Worm (Caenorhabditis elegans): ENCODE measurements around the gene fum-1.

The fum-1 gene

ce11 chrIII:7495616-7496146, 30.3 kb downstream of the fum-1 start (continued):
- TF ChIP-seq dox-1 (GFP tag; IDR thresholded peaks at IDR 0.05) (no peak), B0019.2 (GFP tag; conservative IDR thresholded peaks at IDR 0.05) (no peak), ZK185.1 (tag; optimal IDR thresholded peaks at IDR 0.05; ENCODE audit: poor library complexity, severe bottlenecking) (peak; percentile 12), rcor-1 (GFP tag; IDR thresholded peaks at IDR 0.05) (0 out of 2 replicates have a peak, but pooled peaks have one; percentile 6), ceh-79 (tag; optimal IDR thresholded peaks at IDR 0.05) (no peak), F49E8.2 (tag; optimal IDR thresholded peaks at IDR 0.05; ENCODE audit: insufficient read depth) (peak; percentile 74)

DNA sequence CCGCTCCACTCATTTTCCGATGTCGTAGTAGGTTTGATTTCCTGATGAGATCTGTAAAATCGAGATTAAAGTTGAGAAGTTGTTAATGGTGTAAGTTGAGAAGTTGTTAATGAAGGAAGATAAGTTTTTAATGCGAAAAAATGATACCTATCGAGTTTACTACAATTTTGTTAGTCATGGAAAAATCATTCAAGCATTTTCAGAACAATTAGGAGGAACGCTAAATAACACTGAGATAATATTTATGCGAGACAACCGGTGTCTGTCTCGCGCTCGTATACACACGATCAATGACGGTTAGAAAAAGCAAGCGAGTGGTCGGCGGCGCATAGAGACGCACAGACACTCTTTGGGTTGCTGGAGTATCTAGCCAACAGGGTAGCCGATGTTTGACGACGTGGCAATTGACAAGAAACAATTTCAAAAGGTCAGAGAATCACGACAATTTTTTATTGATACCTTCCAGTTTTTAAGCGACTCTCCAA, 32.4 kb downstream of the fum-1 start, which contains the start of gene cgh-1:
Gene cgh-1, minus strand, starts transcription at position 51 of the 485 bp plus-strand sequence.
- no peak for TF ChIP-seq F22D6.2 (tag; optimal IDR thresholded peaks at IDR 0.05)
- 0 out of 2 replicates have a peak, but pooled peaks have one; percentile 15 for TF ChIP-seq pbrm-1 (GFP tag; IDR thresholded peaks at IDR 0.05)
- TF ChIP-seq madf-3 (GFP tag; IDR thresholded peaks at IDR 0.05): peak; percentile 69; the same call in 1 of the 2 replicates
- TF ChIP-seq mxl-1 (tag; optimal IDR thresholded peaks at IDR 0.05): no peak
- TF ChIP-seq Y79H2A.3 (GFP tag; conservative IDR thresholded peaks at IDR 0.05): no peak
- no peak for TF ChIP-seq ekl-4 (GFP tag; IDR thresholded peaks at IDR 0.05)
- TF ChIP-seq D2030.7 (GFP tag; IDR thresholded peaks at IDR 0.05): 0 out of 2 replicates have a peak, but pooled peaks have one; percentile 12
- TF ChIP-seq lsl-1 (GFP tag; optimal IDR thresholded peaks at IDR 0.05): peak; percentile 7
- peak; percentile 27 for TF ChIP-seq lin-54 (GFP tag; optimal IDR thresholded peaks at IDR 0.05)
- TF ChIP-seq B0336.3 (GFP tag; IDR thresholded peaks at IDR 0.05): peak; percentile 50; the same call in 1 of the 2 replicates
- no peak for TF ChIP-seq bed-1 (GFP tag; IDR thresholded peaks at IDR 0.05)
- TF ChIP-seq aptf-3 (GFP tag; IDR thresholded peaks at IDR 0.05): 0 out of 2 replicates have a peak, but pooled peaks have one; percentile 12
- TF ChIP-seq F23B12.7 (tag; optimal IDR thresholded peaks at IDR 0.05; ENCODE audit: insufficient read depth): no peak
- TF ChIP-seq tbp1 (GFP tag; optimal IDR thresholded peaks at IDR 0.05): peak; percentile 15
- TF ChIP-seq ceh-40 (GFP tag; IDR thresholded peaks at IDR 0.05): peak; percentile 28; the same call in 1 of the 2 replicates
- no peak for TF ChIP-seq ceh-79 (tag; optimal IDR thresholded peaks at IDR 0.05)
- TF ChIP-seq tbx-9 (tag; optimal IDR thresholded peaks at IDR 0.05; ENCODE audit: borderline replicate concordance): no peak
- no peak for TF ChIP-seq tlf-1 (GFP tag; optimal IDR thresholded peaks at IDR 0.05)
- TF ChIP-seq Y56A3A.18 (GFP tag; IDR thresholded peaks at IDR 0.05): no peak
- TF ChIP-seq nfyb-1 (GFP tag; IDR thresholded peaks at IDR 0.05): peak; percentile 15; the same call in 1 of the 2 replicates

DNA sequence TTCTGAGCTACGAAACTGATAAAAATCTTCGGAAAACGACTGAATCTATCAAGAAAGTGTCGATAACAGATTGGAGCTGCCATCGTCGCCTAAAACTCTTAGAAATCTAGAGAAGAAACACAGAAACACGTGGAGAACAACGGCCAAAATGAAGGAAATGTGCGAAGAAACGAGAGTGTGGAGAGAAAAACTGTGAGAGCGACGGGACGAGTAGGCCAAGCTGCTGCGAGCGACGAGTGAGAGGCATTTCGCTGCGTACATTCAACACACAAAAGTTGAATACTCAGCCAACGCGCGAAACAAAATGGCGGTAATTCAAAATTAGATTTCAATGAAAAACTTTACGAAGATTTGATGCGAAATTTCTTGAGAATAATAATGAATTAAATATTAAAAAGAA, 32.9 kb downstream of the fum-1 start:
- TF ChIP-seq hmg-1.2 (GFP tag; IDR thresholded peaks at IDR 0.05) (peak; percentile 87), mel-28 (tag; optimal IDR thresholded peaks at IDR 0.05; ENCODE audit: borderline replicate concordance) (no peak), ztf-26 (tag; optimal IDR thresholded peaks at IDR 0.05) (peak; percentile 52), F49E8.2 (tag; optimal IDR thresholded peaks at IDR 0.05; ENCODE audit: insufficient read depth) (peak; percentile 27), repo-1 (tag; optimal IDR thresholded peaks at IDR 0.05) (peak; percentile 53), let-607 (tag; optimal IDR thresholded peaks at IDR 0.05) (peak; percentile 96), ZK185.1 (tag; optimal IDR thresholded peaks at IDR 0.05; ENCODE audit: poor library complexity, severe bottlenecking) (peak; percentile 58), unc-62 (GFP tag; optimal IDR thresholded peaks at IDR 0.05) (peak; percentile 8), lin-35 (GFP tag; optimal IDR thresholded peaks at IDR 0.05) (peak; percentile 80 to 94 (median 89)), lir-1 (GFP tag; conservative IDR thresholded peaks at IDR 0.05) (peak; percentile 62; the same call in 1 of the 2 replicates), ets-4 (GFP tag; optimal IDR thresholded peaks at IDR 0.05) (no peak), efl-1 (GFP tag; optimal IDR thresholded peaks at IDR 0.05) (peak; percentile 87), nhr-90 (tag; optimal IDR thresholded peaks at IDR 0.05) (peak; percentile 74), ekl-4 (GFP tag; IDR thresholded peaks at IDR 0.05) (peak; percentile 71), chd-7 (tag; optimal IDR thresholded peaks at IDR 0.05) (peak; percentile 66), ztf-18 (tag; optimal IDR thresholded peaks at IDR 0.05) (peak; percentile 91), dpl-1 (GFP tag; optimal IDR thresholded peaks at IDR 0.05) (peak; percentile 99), rec-8 (tag; optimal IDR thresholded peaks at IDR 0.05) (no peak), fkh-3 (tag; optimal IDR thresholded peaks at IDR 0.05) (no peak), ztf-25 (GFP tag; IDR thresholded peaks at IDR 0.05) (no peak), xnd-1 (tag; optimal IDR thresholded peaks at IDR 0.05) (no peak), sea-2 (GFP tag; IDR thresholded peaks at IDR 0.05) (no peak)

Data from whole organism, young adult.